Worm (Caenorhabditis elegans) whole organism, midembryonic: Measurements from ENCODE around the gene C33F10.8.
"Not testable (repeated sequence)": the region's sequence is repeated elsewhere in the genome, so short reads cannot be mapped to it uniquely, and the experiment has no call there.

ENCODE experiments used
- T22C8.4 ChIP-seq: fragments of 200-800 bp; sonication (Bioruptor generic); IDR thresholded peaks from 2 replicates; pipeline ENCODE4 v1.3.6; 2022; ENCODE audit warnings: missing genetic modification characterization, missing compliant biosample characterization
- cog-1 ChIP-seq: sonication (generic microtip); optimal IDR thresholded peaks from 2 replicates; lab custom pipeline; 2016; ENCODE audit warnings: missing genetic modification characterization, missing compliant biosample characterization
- flt-1 ChIP-seq: fragments of 200-800 bp; sonication (Bioruptor generic); IDR thresholded peaks from 2 replicates; pipeline ENCODE4 v1.3.6; 2022; ENCODE audit warnings: missing genetic modification characterization, missing compliant biosample characterization
- klf-2 ChIP-seq: fragments of 200-800 bp; sonication (Bioruptor generic); conservative IDR thresholded peaks from 2 replicates; pipeline ENCODE4 v1.3.6; 2022; ENCODE audit warnings: missing genetic modification reagents, missing genetic modification characterization, missing compliant biosample characterization
- med-1 ChIP-seq: sonication (generic microtip); optimal IDR thresholded peaks from 2 replicates; lab custom pipeline; 2017; ENCODE audit warnings: missing genetic modification characterization, mild to moderate bottlenecking, missing compliant biosample characterization, antibody characterized with exemption, missing genetic modification reagents; ENCODE audit not compliant: insufficient read depth
- ref-1 ChIP-seq: fragments of 200-800 bp; sonication (Bioruptor generic); conservative IDR thresholded peaks from 2 replicates; pipeline ENCODE4 v1.3.6; 2022; ENCODE audit warnings: missing genetic modification reagents, missing genetic modification characterization, missing compliant biosample characterization
- tab-1 ChIP-seq: fragments of 200-800 bp; sonication (Bioruptor generic); IDR thresholded peaks from 2 replicates; pipeline ENCODE4 v1.3.6; 2022; ENCODE audit warnings: missing genetic modification characterization, missing compliant biosample characterization
- ztf-23 ChIP-seq: fragments of 200-800 bp; sonication (Bioruptor generic); IDR thresholded peaks from 2 replicates; pipeline ENCODE4 v1.3.6; 2022; ENCODE audit warnings: missing genetic modification reagents, missing genetic modification characterization, missing compliant biosample characterization
- ztf-29 ChIP-seq: fragments of 200-800 bp; sonication (Bioruptor generic); IDR thresholded peaks from 2 replicates; pipeline ENCODE4 v1.3.6; 2022; ENCODE audit warnings: missing genetic modification reagents, missing genetic modification characterization, missing compliant biosample characterization

C33F10.8 gene

DNA sequence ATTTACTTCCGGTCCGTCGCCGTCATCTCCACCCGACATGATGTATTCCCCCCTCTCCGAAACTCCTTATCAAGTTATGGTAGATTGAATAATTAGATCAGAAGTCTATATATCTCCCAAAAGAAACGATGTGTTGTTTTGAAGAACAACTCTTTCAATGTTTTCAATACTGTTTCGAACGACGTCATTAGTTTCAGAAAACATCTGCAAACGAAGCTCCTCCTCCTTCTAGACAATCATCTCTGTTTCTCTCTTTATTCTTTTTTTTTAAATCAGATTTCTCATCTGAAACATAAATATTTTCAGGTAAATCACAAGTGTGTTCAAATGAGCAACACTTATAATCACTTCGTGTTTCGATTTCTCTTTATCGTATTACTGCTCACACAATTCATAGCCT lies 24.9 kb upstream of the C33F10.8 start, which contains the start of gene T23B7.3:
Gene T23B7.3, plus strand, starts transcription at position 301 of the 400 bp plus-strand sequence.
- TF ChIP-seq med-1 (no peak), tab-1 (GFP tag; lab: Robert Waterston, UW) (no peak), ref-1 (GFP tag; lab: Robert Waterston, UW) (no peak), ztf-29 (GFP tag; lab: Robert Waterston, UW) (no peak), cog-1 (tag; lab: Kevin White, UChicago) (no peak), ztf-23 (GFP tag; lab: Robert Waterston, UW) (no peak), T22C8.4 (GFP tag; lab: Robert Waterston, UW) (no peak), klf-2 (GFP tag; lab: Robert Waterston, UW) (no peak), flt-1 (no peak)

DNA sequence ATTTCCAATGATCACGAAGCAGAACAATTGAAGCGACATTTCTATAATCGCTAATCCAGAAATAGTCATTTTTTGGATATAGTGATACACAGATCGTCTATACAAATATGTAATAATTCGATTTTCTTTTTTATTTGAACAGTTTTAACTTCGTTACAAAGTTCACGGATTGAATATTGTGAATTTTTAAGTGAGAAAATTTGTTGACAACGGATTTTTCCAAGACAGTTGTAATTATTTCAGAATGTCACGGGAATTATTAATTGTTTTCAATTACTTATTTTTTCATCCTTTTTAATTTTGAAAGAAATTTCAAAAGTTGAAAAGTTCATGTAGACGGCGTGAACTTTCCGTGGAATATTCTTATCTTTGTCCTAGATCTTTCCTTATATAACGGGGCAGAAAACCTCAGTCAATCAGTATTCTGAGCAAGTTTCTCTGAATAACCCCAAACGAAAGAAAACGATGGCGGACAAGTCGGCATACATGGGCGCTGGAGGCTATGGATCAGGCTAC lies 17.2 kb upstream of the C33F10.8 start, which contains the start of the genes T23B7.2 and nspd-4:
Gene T23B7.2, minus strand, starts transcription at position 101 of the 516 bp plus-strand sequence.
Gene nspd-4, plus strand, starts transcription at position 466 of the 516 bp plus-strand sequence.
- TF ChIP-seq T22C8.4, tab-1, klf-2 (GFP tag; lab: Robert Waterston, UW): not testable (repeated sequence)

- TF ChIP-seq tab-1 (GFP tag; lab: Robert Waterston, UW) (no peak), klf-2 (GFP tag; lab: Robert Waterston, UW) (no peak), ref-1 (GFP tag; lab: Robert Waterston, UW) (no peak), ztf-23 (GFP tag; lab: Robert Waterston, UW) (no peak), flt-1 (no peak), ztf-29 (GFP tag; lab: Robert Waterston, UW) (no peak), med-1 (no peak), T22C8.4 (GFP tag; lab: Robert Waterston, UW) (no peak), cog-1 (tag; lab: Kevin White, UChicago) (no peak)
Observed at ce11 chrII:4837659-4838058, 12.6 kb upstream of the C33F10.8 start, which contains the start of gene C33F10.12. TSS of gene C33F10.12 (minus strand) at chrII:4837759.

- TF ChIP-seq ztf-29 (GFP tag; lab: Robert Waterston, UW) (no peak), klf-2 (GFP tag; lab: Robert Waterston, UW) (no peak), med-1 (no peak), tab-1 (GFP tag; lab: Robert Waterston, UW) (no peak), cog-1 (tag; lab: Kevin White, UChicago) (no peak), flt-1 (no peak), ztf-23 (GFP tag; lab: Robert Waterston, UW) (no peak), T22C8.4 (GFP tag; lab: Robert Waterston, UW) (no peak), ref-1 (GFP tag; lab: Robert Waterston, UW) (no peak)
Observed at ce11 chrII:4834761-4835160, 9.7 kb upstream of the C33F10.8 start, which contains the start of the genes C33F10.11 and C33F10.1. TSS of gene C33F10.11 (minus strand) at chrII:4834861. TSS of gene C33F10.1 (plus strand) at chrII:4835023.

DNA sequence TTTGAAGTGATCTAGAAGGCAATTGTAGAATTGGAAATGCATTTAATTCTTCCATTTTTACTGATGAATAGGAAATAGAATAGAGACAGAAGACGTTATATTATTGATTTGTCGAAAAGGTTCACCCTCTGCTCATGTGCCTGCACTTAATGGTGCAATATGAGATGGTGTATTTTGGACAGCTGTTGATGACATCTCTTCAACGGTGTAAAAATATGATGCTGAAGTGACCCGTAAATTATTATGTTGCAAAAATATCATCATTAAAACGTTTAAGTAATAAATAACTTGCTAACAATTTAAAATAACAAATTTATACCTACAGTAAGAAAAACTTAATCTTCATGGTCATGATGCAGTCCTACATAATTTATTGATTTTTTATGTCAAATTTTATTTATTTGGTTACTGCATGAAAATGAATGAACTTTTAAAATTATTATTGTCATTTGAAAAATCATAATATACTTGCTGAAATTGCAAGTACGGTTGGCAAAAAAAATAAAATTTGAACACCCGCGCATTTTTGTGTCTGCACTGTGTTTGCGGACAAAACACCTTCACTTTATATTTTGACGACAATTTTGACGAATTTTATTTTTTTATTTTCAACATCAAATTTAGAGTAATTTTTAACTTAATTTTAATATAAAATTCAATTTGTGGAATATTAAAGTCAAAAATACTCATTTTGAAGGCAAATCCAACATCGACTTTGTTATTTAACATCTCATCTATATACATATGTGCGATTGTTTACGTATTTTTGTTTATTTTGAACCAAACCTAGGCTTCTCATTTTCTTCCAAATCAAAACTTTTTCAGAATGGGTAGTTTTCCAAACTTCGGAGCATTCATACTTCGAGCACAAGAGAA lies 2.9 kb upstream of the C33F10.8 start, which contains the start of the genes fbxb-88 and tbck-1:
Gene fbxb-88, minus strand, starts transcription at position 151 of the 876 bp plus-strand sequence.
Gene tbck-1, plus strand, starts transcription at position 826 of the 876 bp plus-strand sequence.
- TF ChIP-seq ref-1 (GFP tag; lab: Robert Waterston, UW) = no peak
- TF ChIP-seq ztf-29 (GFP tag; lab: Robert Waterston, UW) = no peak
- TF ChIP-seq tab-1 (GFP tag; lab: Robert Waterston, UW) = no peak
- TF ChIP-seq flt-1 = no peak
- no peak for TF ChIP-seq med-1
- TF ChIP-seq ztf-23 (GFP tag; lab: Robert Waterston, UW) = no peak
- no peak for TF ChIP-seq cog-1 (tag; lab: Kevin White, UChicago)
- no peak for TF ChIP-seq T22C8.4 (GFP tag; lab: Robert Waterston, UW)
- TF ChIP-seq klf-2 (GFP tag; lab: Robert Waterston, UW) = no peak

DNA sequence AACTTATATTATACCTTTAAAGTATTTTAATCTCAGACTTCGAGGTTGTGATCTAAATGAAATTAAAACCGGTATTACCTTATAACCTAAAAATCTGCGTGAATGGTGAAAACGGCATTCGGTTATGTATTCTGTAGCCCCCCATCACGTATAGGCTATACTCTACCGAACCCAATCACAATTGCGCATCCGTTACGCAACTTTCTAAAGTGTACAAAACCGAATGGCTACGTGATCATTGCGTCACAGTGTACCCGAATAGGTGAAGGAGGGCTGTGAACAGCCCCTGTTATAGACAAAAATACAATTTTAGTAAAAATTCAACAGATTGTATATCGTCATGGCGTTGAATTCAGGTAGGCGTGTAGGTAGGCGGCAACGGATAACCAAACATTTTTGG lies 2.4 kb downstream of the C33F10.8 start:
- TF ChIP-seq klf-2 (GFP tag; lab: Robert Waterston, UW) = no peak
- TF ChIP-seq cog-1 (tag; lab: Kevin White, UChicago) = no peak
- TF ChIP-seq ztf-23 (GFP tag; lab: Robert Waterston, UW) = no peak
- no peak for TF ChIP-seq ztf-29 (GFP tag; lab: Robert Waterston, UW)
- TF ChIP-seq T22C8.4 (GFP tag; lab: Robert Waterston, UW) = no peak
- no peak for TF ChIP-seq flt-1
- no peak for TF ChIP-seq tab-1 (GFP tag; lab: Robert Waterston, UW)
- no peak for TF ChIP-seq ref-1 (GFP tag; lab: Robert Waterston, UW)
- no peak for TF ChIP-seq med-1

DNA sequence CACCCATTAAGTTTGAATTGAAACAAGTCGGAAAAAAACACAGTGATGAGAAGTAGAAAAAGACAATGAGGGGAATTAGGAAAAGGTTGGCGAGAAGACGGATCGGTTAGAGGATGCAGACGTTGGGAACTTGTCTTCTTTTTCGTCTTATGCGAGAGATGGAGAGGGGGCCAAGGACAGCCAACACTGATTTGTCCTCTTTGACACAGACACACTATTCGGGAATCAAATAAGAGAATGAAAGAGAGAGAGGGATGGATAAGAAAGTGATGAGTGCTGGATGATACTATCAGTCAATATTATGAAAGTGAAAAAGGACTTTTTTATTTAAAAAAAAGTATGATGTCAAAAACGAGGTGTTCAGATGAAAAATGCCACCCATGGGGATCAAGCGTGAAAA lies 3.3 kb downstream of the C33F10.8 start, which contains the start of gene lact-5:
Gene lact-5, minus strand, starts transcription at position 1 of the 400 bp plus-strand sequence.
- no peak for TF ChIP-seq med-1
- no peak for TF ChIP-seq tab-1 (GFP tag; lab: Robert Waterston, UW)
- TF ChIP-seq ztf-29 (GFP tag; lab: Robert Waterston, UW) = no peak
- no peak for TF ChIP-seq flt-1
- no peak for TF ChIP-seq ref-1 (GFP tag; lab: Robert Waterston, UW)
- no peak for TF ChIP-seq ztf-23 (GFP tag; lab: Robert Waterston, UW)
- TF ChIP-seq klf-2 (GFP tag; lab: Robert Waterston, UW) = no peak
- no peak for TF ChIP-seq T22C8.4 (GFP tag; lab: Robert Waterston, UW)
- TF ChIP-seq cog-1 (tag; lab: Kevin White, UChicago) = no peak

DNA sequence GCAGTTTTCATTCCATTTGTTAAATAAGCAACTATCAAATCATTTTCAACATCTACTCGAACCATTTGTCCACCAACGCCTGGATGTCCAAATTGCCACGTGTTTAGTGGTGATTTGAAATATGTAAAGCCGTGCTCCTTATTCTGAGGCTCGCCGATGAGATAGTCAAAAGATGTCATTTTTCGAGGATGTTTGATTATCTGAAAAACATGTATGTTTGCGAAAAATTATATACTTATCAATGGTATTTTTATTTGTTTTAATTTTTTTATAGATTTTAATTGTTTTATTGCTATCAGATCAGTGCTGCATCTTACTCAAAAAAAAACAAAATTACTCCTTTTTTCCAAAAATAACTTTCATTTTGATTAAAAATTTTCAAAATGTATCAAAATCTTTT lies 6.3 kb downstream of the C33F10.8 start:
- TF ChIP-seq ztf-23 (GFP tag; lab: Robert Waterston, UW) (no peak), klf-2 (GFP tag; lab: Robert Waterston, UW) (no peak), cog-1 (tag; lab: Kevin White, UChicago) (no peak)

ce11 chrII:4815356-4815755 lies 9.7 kb downstream of the C33F10.8 start:
- TF ChIP-seq ref-1 (GFP tag; lab: Robert Waterston, UW) = no peak
- TF ChIP-seq cog-1 (tag; lab: Kevin White, UChicago) = no peak
- no peak for TF ChIP-seq klf-2 (GFP tag; lab: Robert Waterston, UW)
- no peak for TF ChIP-seq ztf-29 (GFP tag; lab: Robert Waterston, UW)
- no peak for TF ChIP-seq med-1
- no peak for TF ChIP-seq T22C8.4 (GFP tag; lab: Robert Waterston, UW)
- no peak for TF ChIP-seq ztf-23 (GFP tag; lab: Robert Waterston, UW)
- TF ChIP-seq flt-1 = no peak
- no peak for TF ChIP-seq tab-1 (GFP tag; lab: Robert Waterston, UW)
